Worm (Caenorhabditis elegans): ENCODE results near the gene aldo-2.

aldo-2 gene

ce11 chrIII:5834053-5834452 lies 42.4 kb downstream of the aldo-2 start, which contains the start of gene R12B2.6:
R12B2.6 (minus strand) TSS chrIII:5834153.
- TF ChIP-seq madf-2 (tag; optimal IDR thresholded peaks at IDR 0.05) (no peak), nhr-11 (tag; optimal IDR thresholded peaks at IDR 0.05) (no peak), hlh-8 (tag; optimal IDR thresholded peaks at IDR 0.05) (no peak), K02D7.2 (tag; optimal IDR thresholded peaks at IDR 0.05) (no peak), hlh-15 (tag; optimal IDR thresholded peaks at IDR 0.05) (no peak), ceh-18 (tag; optimal IDR thresholded peaks at IDR 0.05) (no peak), nhr-232 (tag; optimal IDR thresholded peaks at IDR 0.05) (no peak)

ce11 chrIII:5833376-5833775 lies 43.0 kb downstream of the aldo-2 start, which contains the start of the genes R12B2.13 and mdt-15:
R12B2.13 (minus strand) TSS chrIII:5833476.
mdt-15 (minus strand) TSS chrIII:5833751.
- TF ChIP-seq K09A11.1 (tag; optimal IDR thresholded peaks at IDR 0.05; ENCODE audit: insufficient read depth), result no peak
- TF ChIP-seq ceh-31 (tag; optimal IDR thresholded peaks at IDR 0.05), result no peak
- TF ChIP-seq pros-1 (tag; optimal IDR thresholded peaks at IDR 0.05), result no peak
- TF ChIP-seq odd-2 (tag; optimal IDR thresholded peaks at IDR 0.05), result no peak
- no peak for TF ChIP-seq fax-1 (tag; optimal IDR thresholded peaks at IDR 0.05)

ce11 chrIII:5832442-5832841 lies 44.0 kb downstream of the aldo-2 start:
- TF ChIP-seq hlh-6 (tag; optimal IDR thresholded peaks at IDR 0.05), result no peak

- no peak for TF ChIP-seq hlh-13 (GFP tag; optimal IDR thresholded peaks at IDR 0.05)
- TF ChIP-seq che-1 (tag; optimal IDR thresholded peaks at IDR 0.05), result peak; percentile 23
Observed at ce11 chrIII:5828065-5828464, 48.4 kb downstream of the aldo-2 start.

ce11 chrIII:5826895-5827437 lies 49.5 kb downstream of the aldo-2 start:
- TF ChIP-seq unc-42 (tag; optimal IDR thresholded peaks at IDR 0.05), result peak; percentile 95
- peak; percentile 19 for TF ChIP-seq ets-4 (tag; optimal IDR thresholded peaks at IDR 0.05)
- TF ChIP-seq che-1 (tag; optimal IDR thresholded peaks at IDR 0.05), result no peak
